Fruit fly (Drosophila melanogaster) whole organism, embryonic: ENCODE results near the gene how.

ENCODE experiments used
- Awh ChIP-seq: fragments of 200-800 bp; sonication (Bioruptor generic); IDR thresholded peaks from 2 replicates; pipeline ENCODE4, ENCODE4 v1.3.6; 2022; ENCODE audit warnings: missing biosample characterization, missing genetic modification characterization
- CG10366 ChIP-seq: fragments of 200-800 bp; sonication (Bioruptor generic); IDR thresholded peaks from 2 replicates; pipeline ENCODE4 v1.3.6; 2022; ENCODE audit warnings: missing biosample characterization, missing genetic modification characterization
- CG10543 ChIP-seq: fragments of 200-800 bp; sonication (Bioruptor generic); optimal IDR thresholded peaks from 3 replicates; lab custom pipeline; 2017; ENCODE audit warnings: missing biosample characterization, mild to moderate bottlenecking, missing genetic modification characterization, moderate library complexity
- CG11696 ChIP-seq: fragments of 200-800 bp; sonication (Bioruptor generic); IDR thresholded peaks from 2 replicates; pipeline ENCODE4 v1.3.6; 2022; ENCODE audit warnings: missing biosample characterization, missing genetic modification characterization
- CG12104 ChIP-seq: fragments of 200-800 bp; sonication (Bioruptor generic); optimal IDR thresholded peaks from 3 replicates; lab custom pipeline; 2016; ENCODE audit warnings: missing biosample characterization, missing genetic modification characterization
- CG12391 ChIP-seq: fragments of 200-800 bp; sonication (Bioruptor generic); optimal IDR thresholded peaks from 3 replicates; lab custom pipeline; 2018; ENCODE audit warnings: missing biosample characterization, mild to moderate bottlenecking, missing genetic modification characterization, moderate library complexity
- CG12659 ChIP-seq: fragments of 200-800 bp; sonication (Bioruptor generic); optimal IDR thresholded peaks from 3 replicates; lab custom pipeline; 2017; ENCODE audit warnings: mild to moderate bottlenecking, missing biosample characterization, missing genetic modification reagents, missing genetic modification characterization
- CG13123 ChIP-seq: fragments of 200-800 bp; sonication (Bioruptor generic); optimal IDR thresholded peaks from 2 replicates; lab custom pipeline; 2016; ENCODE audit warnings: missing biosample characterization, missing genetic modification characterization
- CG13296 ChIP-seq: fragments of 200-800 bp; sonication (Bioruptor generic); optimal IDR thresholded peaks from 3 replicates; lab custom pipeline; 2018; ENCODE audit warnings: missing biosample characterization, mild to moderate bottlenecking, missing genetic modification characterization
- CG15073 ChIP-seq: fragments of 200-800 bp; sonication (Bioruptor generic); optimal IDR thresholded peaks from 2 replicates; lab custom pipeline; 2016; ENCODE audit warnings: missing biosample characterization, missing genetic modification characterization
- CG16863 ChIP-seq: fragments of 200-800 bp; sonication (Bioruptor generic); optimal IDR thresholded peaks from 3 replicates; lab custom pipeline; 2016; ENCODE audit warnings: missing biosample characterization, missing genetic modification characterization
- CG17359 ChIP-seq: fragments of 200-800 bp; sonication (Bioruptor generic); optimal IDR thresholded peaks from 3 replicates; lab custom pipeline; 2018; ENCODE audit warnings: missing biosample characterization, mild to moderate bottlenecking, missing genetic modification characterization, moderate library complexity
- CG2116 ChIP-seq: fragments of 200-800 bp; sonication (Bioruptor generic); optimal IDR thresholded peaks from 3 replicates; lab custom pipeline; 2018; ENCODE audit warnings: missing biosample characterization, mild to moderate bottlenecking, missing genetic modification characterization
- CG32767 ChIP-seq: fragments of 200-800 bp; sonication (Bioruptor generic); IDR thresholded peaks from 2 replicates; pipeline ENCODE4 v1.3.6; 2022; ENCODE audit warnings: missing biosample characterization, missing genetic modification characterization
- CG3995 ChIP-seq: fragments of 200-800 bp; sonication (Bioruptor generic); optimal IDR thresholded peaks from 3 replicates; lab custom pipeline; 2016; ENCODE audit warnings: missing biosample characterization, missing genetic modification characterization
- CG4854 ChIP-seq: fragments of 200-800 bp; sonication (Bioruptor generic); optimal IDR thresholded peaks from 2 replicates; lab custom pipeline; 2016; ENCODE audit warnings: missing biosample characterization, missing genetic modification characterization, inconsistent platforms
- CG6765 ChIP-seq: fragments of 200-800 bp; sonication (Bioruptor generic); optimal IDR thresholded peaks from 3 replicates; lab custom pipeline; 2017; ENCODE audit warnings: missing biosample characterization, mild to moderate bottlenecking, missing genetic modification characterization
- CG6791 ChIP-seq: fragments of 200-800 bp; sonication (Bioruptor generic); IDR thresholded peaks from 3 replicates; pipeline ENCODE4 v1.3.6; 2022; ENCODE audit warnings: missing biosample characterization, missing genetic modification characterization; ENCODE audit not compliant: partially characterized antibody
- CG7786 ChIP-seq: fragments of 200-800 bp; sonication (Bioruptor generic); optimal IDR thresholded peaks from 2 replicates; lab custom pipeline; 2016; ENCODE audit warnings: missing biosample characterization, missing genetic modification characterization
- CG8290 ChIP-seq, 3 experiments: fragments of 200-800 bp; sonication (Bioruptor generic); optimal IDR thresholded peaks; 2 replicates each; lab custom pipeline; 2016 to 2019; ENCODE audit warnings: missing biosample characterization in 3 of 3, missing genetic modification characterization in 3 of 3, mild to moderate bottlenecking in 2 of 3, moderate library complexity in 1 of 3
- CHES-1-like ChIP-seq: fragments of 200-800 bp; sonication (Bioruptor generic); optimal IDR thresholded peaks from 2 replicates; lab custom pipeline; 2016; ENCODE audit warnings: missing biosample characterization, missing genetic modification characterization
- Dbx ChIP-seq: fragments of 200-800 bp; sonication (Bioruptor generic); IDR thresholded peaks from 3 replicates; pipeline ENCODE4 v1.3.6; 2022; ENCODE audit warnings: missing biosample characterization, missing genetic modification characterization
- Dp ChIP-seq: fragments of 200-800 bp; sonication (Bioruptor generic); optimal IDR thresholded peaks from 2 replicates; lab custom pipeline; 2018; ENCODE audit warnings: missing biosample characterization, mild to moderate bottlenecking, missing genetic modification characterization, moderate library complexity
- Drgx ChIP-seq: fragments of 200-800 bp; sonication (Bioruptor generic); IDR thresholded peaks from 2 replicates; pipeline ENCODE4 v1.3.6; 2022; ENCODE audit warnings: missing biosample characterization, missing genetic modification characterization
- Fer3 ChIP-seq: fragments of 200-800 bp; sonication (Bioruptor generic); optimal IDR thresholded peaks from 2 replicates; lab custom pipeline; 2018; ENCODE audit warnings: missing biosample characterization, mild to moderate bottlenecking, missing genetic modification characterization, moderate library complexity
- Hmr ChIP-seq: fragments of 200-800 bp; sonication (Bioruptor generic); optimal IDR thresholded peaks from 3 replicates; lab custom pipeline; 2017; ENCODE audit warnings: mild to moderate bottlenecking, missing biosample characterization, missing genetic modification reagents, missing genetic modification characterization
- Lpt ChIP-seq: fragments of >200 bp; optimal IDR thresholded peaks from 2 replicates; lab custom pipeline; 2018; ENCODE audit warnings: missing biosample characterization, missing genetic modification characterization
- NK7.1 ChIP-seq: fragments of 200-800 bp; sonication (Bioruptor generic); optimal IDR thresholded peaks from 3 replicates; lab custom pipeline; 2016; ENCODE audit warnings: missing biosample characterization, missing genetic modification characterization
- Ravus ChIP-seq: fragments of 200-800 bp; sonication (Bioruptor generic); IDR thresholded peaks from 2 replicates; pipeline ENCODE4 v1.3.6; 2022; ENCODE audit warnings: missing biosample characterization, missing genetic modification characterization
- Rfx ChIP-seq: fragments of 200-800 bp; sonication (Bioruptor generic); IDR thresholded peaks from 2 replicates; pipeline ENCODE4 v1.3.6; 2022; ENCODE audit warnings: missing biosample characterization, missing genetic modification characterization
- Sry-β ChIP-seq: fragments of 200-800 bp; sonication (Bioruptor generic); optimal IDR thresholded peaks from 2 replicates; lab custom pipeline; 2018; ENCODE audit warnings: missing biosample characterization, mild to moderate bottlenecking, missing genetic modification characterization, moderate library complexity
- Taf1 ChIP-seq: fragments of 200-800 bp; sonication (Bioruptor generic); IDR thresholded peaks from 2 replicates; pipeline ENCODE4 v1.3.6; 2022; ENCODE audit warnings: missing biosample characterization, missing genetic modification characterization
- Trl ChIP-seq, 3 experiments: fragments of >200 bp in 2 of 3; fragments of 200-800 bp in 1 of 3; sonication (Bioruptor generic) in 1 of 3; optimal IDR thresholded peaks; 2 replicates in 1 of 3; 3 replicates in 2 of 3; lab custom pipeline; 2016 to 2017; ENCODE audit warnings: missing biosample characterization in 1 of 3, missing genetic modification characterization in 1 of 3
- ap ChIP-seq: fragments of 200-800 bp; sonication (Bioruptor generic); IDR thresholded peaks from 2 replicates; pipeline ENCODE4 v1.3.6; 2022; ENCODE audit warnings: missing biosample characterization, missing genetic modification characterization
- bab2 ChIP-seq: fragments of 200-800 bp; sonication (Bioruptor generic); optimal IDR thresholded peaks from 2 replicates; lab custom pipeline; 2016; ENCODE audit warnings: missing biosample characterization, missing genetic modification characterization
- bsh ChIP-seq, 2 experiments: fragments of 200-800 bp; sonication (Bioruptor generic); optimal IDR thresholded peaks; 2 replicates each; lab custom pipeline; 2017 to 2018; ENCODE audit warnings: mild to moderate bottlenecking in 2 of 2, missing biosample characterization in 2 of 2, missing genetic modification characterization in 2 of 2, moderate library complexity in 1 of 2
- danr ChIP-seq: fragments of 200-800 bp; sonication (Bioruptor generic); IDR thresholded peaks from 2 replicates; pipeline ENCODE4 v1.3.6; 2022; ENCODE audit warnings: missing biosample characterization, missing genetic modification characterization
- dysf ChIP-seq: fragments of 200-800 bp; sonication (Bioruptor generic); IDR thresholded peaks from 3 replicates; pipeline ENCODE4 v1.3.6; 2022; ENCODE audit warnings: missing biosample characterization, missing genetic modification characterization
- gsb-n ChIP-seq: fragments of 200-800 bp; sonication (Bioruptor generic); optimal IDR thresholded peaks from 3 replicates; lab custom pipeline; 2018; ENCODE audit warnings: missing biosample characterization, mild to moderate bottlenecking, missing genetic modification characterization
- hkb ChIP-seq, 2 experiments: fragments of 200-800 bp in 1 of 2; fragments of >200 bp in 1 of 2; sonication (Bioruptor generic) in 1 of 2; IDR thresholded peaks in 1 of 2; optimal IDR thresholded peaks in 1 of 2; 2 replicates each; pipeline versions ENCODE4 v1.3.6 to Lab custom; 2017 to 2022; ENCODE audit warnings: missing biosample characterization in 1 of 2, missing genetic modification characterization in 1 of 2
- insv ChIP-seq, 2 experiments: fragments of 200-800 bp; sonication (Bioruptor generic); optimal IDR thresholded peaks; 3 replicates each; lab custom pipeline; 2016 to 2018; ENCODE audit warnings: missing biosample characterization in 2 of 2, missing genetic modification characterization in 2 of 2
- inv ChIP-seq: fragments of 200-800 bp; sonication (Bioruptor generic); IDR thresholded peaks from 2 replicates; pipeline ENCODE4 v1.3.6; 2022; ENCODE audit warnings: missing biosample characterization, missing genetic modification characterization; ENCODE audit not compliant: partially characterized antibody
- jumu ChIP-seq: fragments of 200-800 bp; sonication (Bioruptor generic); optimal IDR thresholded peaks from 3 replicates; lab custom pipeline; 2016; ENCODE audit warnings: missing biosample characterization, missing genetic modification characterization
- sens-2 ChIP-seq: fragments of 200-800 bp; sonication (Bioruptor generic); IDR thresholded peaks from 2 replicates; pipeline ENCODE4 v1.3.6; 2022; ENCODE audit warnings: missing biosample characterization, missing genetic modification characterization
- sqz ChIP-seq: fragments of 200-800 bp; sonication (Bioruptor generic); optimal IDR thresholded peaks from 3 replicates; lab custom pipeline; 2018; ENCODE audit warnings: missing biosample characterization, mild to moderate bottlenecking, missing genetic modification characterization
- tup ChIP-seq: fragments of 200-800 bp; sonication (Bioruptor generic); optimal IDR thresholded peaks from 2 replicates; lab custom pipeline; 2016; ENCODE audit warnings: missing biosample characterization, mild to moderate bottlenecking, missing genetic modification characterization, moderate library complexity
- unc-4 ChIP-seq: fragments of 200-800 bp; sonication (Bioruptor generic); IDR thresholded peaks from 2 replicates; pipeline ENCODE4 v1.3.6; 2022; ENCODE audit warnings: missing biosample characterization, missing genetic modification characterization; ENCODE audit not compliant: partially characterized antibody
- wek ChIP-seq: fragments of 200-800 bp; sonication (Bioruptor generic); optimal IDR thresholded peaks from 3 replicates; lab custom pipeline; 2018; ENCODE audit warnings: missing biosample characterization, mild to moderate bottlenecking, missing genetic modification characterization, moderate library complexity
- zen2 ChIP-seq: fragments of 200-800 bp; sonication (Bioruptor generic); IDR thresholded peaks from 3 replicates; pipeline ENCODE4 v1.3.6; 2022; ENCODE audit warnings: missing biosample characterization, missing genetic modification characterization; ENCODE audit not compliant: partially characterized antibody

how gene

dm6 chr3R:22121220-22121619 is 79.2 kb downstream of the how start (continued):
- TF ChIP-seq hkb (optimal IDR thresholded peaks at IDR 0.05; lab: Kevin White, UChicago) (no peak), hkb (GFP tag; IDR thresholded peaks at IDR 0.05; lab: Robert Waterston, UW) (peak; percentile 44; the same call in 1 of the 2 replicates), Rfx (GFP tag; lab: Robert Waterston, UW) (peak; percentile 90), Sry-β (GFP tag; lab: Kevin White, UChicago) (no peak), Trl (optimal IDR thresholded peaks at IDR 0.05; lab: Kevin White, UChicago) (no peak), Trl (GFP tag; optimal IDR thresholded peaks at IDR 0.05; lab: Kevin White, UChicago) (no peak), CG32767 (GFP tag; lab: Robert Waterston, UW) (peak; percentile 38; the same call in 1 of the 2 replicates), unc-4 (GFP tag; lab: Robert Waterston, UW) (no peak), CG2116 (GFP tag; lab: Kevin White, UChicago) (no peak), Fer3 (peak; percentile 74), Dbx (GFP tag; lab: Robert Waterston, UW) (peak; percentile 80; the same call in 2 of the 3 replicates), CG8290 (GFP tag; optimal IDR thresholded peaks at IDR 0.05; lab: Kevin White, UChicago) (no peak), CG8290 (tag; optimal IDR thresholded peaks at IDR 0.05; lab: Kevin White, UChicago) (no peak), zen2 (GFP tag; lab: Robert Waterston, UW) (no peak), Dp (GFP tag; lab: Kevin White, UChicago) (no peak), gsb-n (tag; lab: Kevin White, UChicago) (no peak), CG7786 (GFP tag; lab: Kevin White, UChicago) (no peak), tup (GFP tag; lab: Kevin White, UChicago) (no peak), CG11696 (GFP tag; lab: Robert Waterston, UW) (0 out of 2 replicates have a peak, but pooled peaks have one; percentile 23), CHES-1-like (GFP tag; lab: Kevin White, UChicago) (no peak), CG6791 (no peak), CG13123 (no peak), Awh (GFP tag; lab: Robert Waterston, UW) (no peak), Lpt (GFP tag; lab: Kevin White, UChicago) (no peak), wek (GFP tag; lab: Kevin White, UChicago) (no peak), dysf (GFP tag; lab: Robert Waterston, UW) (peak; percentile 78), CG13296 (GFP tag; lab: Kevin White, UChicago) (peak; percentile 62), CG3995 (no peak), sens-2 (no peak), bsh (GFP tag; optimal IDR thresholded peaks at IDR 0.05; lab: Kevin White, UChicago) (no peak), bab2 (peak; percentile 54), CG12391 (no peak), Taf1 (GFP tag; lab: Robert Waterston, UW) (peak; percentile 62), CG12659 (GFP tag; lab: Kevin White, UChicago) (peak; percentile 51), CG12104 (peak; percentile 25), CG10366 (GFP tag; lab: Robert Waterston, UW) (peak; percentile 61), CG4854 (GFP tag; lab: Kevin White, UChicago) (peak; percentile 15), sqz (GFP tag; lab: Kevin White, UChicago) (peak; percentile 18), ap (GFP tag; lab: Robert Waterston, UW) (peak; percentile 51; the same call in 1 of the 2 replicates), CG17359 (tag; lab: Kevin White, UChicago) (no peak), CG6765 (GFP tag; lab: Kevin White, UChicago) (no peak), inv (GFP tag; lab: Robert Waterston, UW) (no peak), Hmr (peak; percentile 60), jumu (GFP tag; lab: Kevin White, UChicago) (no peak), danr (GFP tag; lab: Robert Waterston, UW) (0 out of 2 replicates have a peak, but pooled peaks have one; percentile 1), Drgx (GFP tag; lab: Robert Waterston, UW) (no peak), CG10543 (GFP tag; lab: Kevin White, UChicago) (peak; percentile 24), CG16863 (GFP tag; lab: Kevin White, UChicago) (no peak), NK7.1 (GFP tag; lab: Kevin White, UChicago) (peak; percentile 14), Ravus (GFP tag; lab: Robert Waterston, UW) (no peak), CG15073 (GFP tag; lab: Kevin White, UChicago) (no peak), insv (GFP tag; optimal IDR thresholded peaks at IDR 0.05; lab: Kevin White, UChicago) (no peak)
